Worm (Caenorhabditis elegans): Measurements from ENCODE around the gene F36D3.5.

DNA sequence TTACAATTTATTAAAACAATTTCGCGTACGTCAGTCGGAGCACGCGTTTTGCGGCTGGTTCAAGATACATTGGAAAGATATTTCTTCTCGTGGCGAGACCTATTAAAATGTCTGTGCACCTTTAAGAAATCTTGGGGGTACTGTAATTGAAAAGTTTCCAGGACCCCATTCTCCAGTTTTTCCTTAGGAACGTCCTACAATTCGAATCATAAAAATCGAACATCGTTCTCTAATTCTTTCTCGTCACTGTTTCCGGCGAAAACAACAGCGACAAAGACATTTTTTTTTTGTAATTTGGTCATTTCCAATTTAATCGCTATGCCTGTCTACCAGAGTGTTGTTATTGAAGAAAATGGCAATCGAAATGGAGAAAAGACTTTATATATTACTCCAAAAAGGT is 21.7 kb upstream of the F36D3.5 start, which contains the start of gene Y32B12B.1:
- no peak for TF ChIP-seq ama-1 (optimal IDR thresholded peaks at IDR 0.05)
- TF ChIP-seq spr-3 (GFP tag; optimal IDR thresholded peaks at IDR 0.05): no peak
- TF ChIP-seq pha-4 (GFP tag; IDR thresholded peaks at IDR 0.05): no peak
- no peak for TF ChIP-seq pha-4 (tag; optimal IDR thresholded peaks at IDR 0.05)
- TF ChIP-seq nhr-102 (tag; optimal IDR thresholded peaks at IDR 0.05): no peak
- no peak for TF ChIP-seq zfp-3 (GFP tag; conservative IDR thresholded peaks at IDR 0.05)
- no peak for TF ChIP-seq lin-29 (GFP tag; IDR thresholded peaks at IDR 0.05)
- no peak for TF ChIP-seq set-16 (GFP tag; IDR thresholded peaks at IDR 0.05)
- no peak for TF ChIP-seq lin-13 (GFP tag; optimal IDR thresholded peaks at IDR 0.05)
